Fruit fly (Drosophila melanogaster) whole organism, embryonic: ENCODE results near the gene peb.

Experiments
- Aef1 ChIP-seq: fragments of 200-800 bp; sonication (Bioruptor generic); IDR thresholded peaks from 3 replicates; pipeline ENCODE4 v1.3.6; 2022; ENCODE audit warnings: missing biosample characterization, missing genetic modification characterization
- CG18262 ChIP-seq: fragments of 200-800 bp; optimal IDR thresholded peaks from 3 replicates; lab custom pipeline; 2019; ENCODE audit warnings: missing biosample characterization, mild to moderate bottlenecking, missing genetic modification characterization, moderate library complexity
- CG9797 ChIP-seq: fragments of 200-800 bp; sonication (Bioruptor generic); optimal IDR thresholded peaks from 3 replicates; lab custom pipeline; 2018; ENCODE audit warnings: missing biosample characterization, mild to moderate bottlenecking, missing genetic modification characterization
- CoRest ChIP-seq: fragments of 200-800 bp; sonication (Bioruptor generic); optimal IDR thresholded peaks from 3 replicates; lab custom pipeline; 2018; ENCODE audit warnings: missing biosample characterization, mild to moderate bottlenecking, missing genetic modification characterization, moderate library complexity
- MBD-R2 ChIP-seq: fragments of 200-800 bp; sonication (Bioruptor generic); IDR thresholded peaks from 2 replicates; pipeline ENCODE4 v1.3.6; 2022; ENCODE audit warnings: missing biosample characterization, missing genetic modification characterization
- esg ChIP-seq: fragments of 200-800 bp; sonication (Bioruptor generic); conservative IDR thresholded peaks from 2 replicates; pipeline ENCODE4 v1.3.6; 2022; ENCODE audit warnings: missing biosample characterization, missing genetic modification characterization
- wek ChIP-seq: fragments of 200-800 bp; sonication (Bioruptor generic); optimal IDR thresholded peaks from 3 replicates; lab custom pipeline; 2018; ENCODE audit warnings: missing biosample characterization, mild to moderate bottlenecking, missing genetic modification characterization, moderate library complexity

- TF ChIP-seq MBD-R2 (GFP tag; lab: Robert Waterston, UW) (no peak), Aef1 (GFP tag; lab: Robert Waterston, UW) (no peak), wek (no peak), CoRest (tag; lab: Kevin White, UChicago) (no peak), esg (GFP tag; lab: Robert Waterston, UW) (no peak), CG9797 (no peak), CG18262 (tag; lab: Kevin White, UChicago) (no peak)
Observed at dm6 chrX:4590772-4591064, 26.6 kb upstream of the peb start.
